Worm (Caenorhabditis elegans) whole organism, L4 larva: ENCODE results near the gene F23H12.5.

Source experiments
- F10B5.3 ChIP-seq: sonication (generic microtip); optimal IDR thresholded peaks from 2 replicates; lab custom pipeline; 2016; ENCODE audit warnings: mild to moderate bottlenecking, missing genetic modification characterization, missing compliant biosample characterization
- F26F4.8 ChIP-seq: fragments of 200-800 bp; sonication (Bioruptor generic); conservative IDR thresholded peaks from 2 replicates; pipeline ENCODE4 v1.3.6; 2022; ENCODE audit warnings: missing genetic modification characterization, missing compliant biosample characterization
- F37D6.2 ChIP-seq: sonication (generic microtip); optimal IDR thresholded peaks from 2 replicates; lab custom pipeline; 2016; ENCODE audit warnings: mild to moderate bottlenecking, missing genetic modification characterization, missing compliant biosample characterization
- F44E2.7 ChIP-seq: fragments of 200-800 bp; sonication (Bioruptor generic); IDR thresholded peaks from 2 replicates; pipeline ENCODE4 v2.1.2; 2022; ENCODE audit warnings: missing genetic modification characterization, missing compliant biosample characterization
- F49E8.2 ChIP-seq: sonication (generic microtip); optimal IDR thresholded peaks from 2 replicates; lab custom pipeline; 2016; ENCODE audit warnings: missing compliant biosample characterization, mild to moderate bottlenecking, missing genetic modification characterization, borderline replicate concordance
- R02D3.7 ChIP-seq: fragments of 150-350 bp; sonication (generic microtip); optimal IDR thresholded peaks from 3 replicates; lab custom pipeline; 2014; ENCODE audit warnings: missing biosample characterization, missing genetic modification characterization
- T26A8.4 ChIP-seq: fragments of 200-800 bp; sonication (Bioruptor generic); IDR thresholded peaks from 2 replicates; pipeline ENCODE4 v1.3.6; 2022; ENCODE audit warnings: missing genetic modification characterization, missing compliant biosample characterization
- Y105C5A.15 ChIP-seq: fragments of 200-800 bp; sonication (Bioruptor generic); IDR thresholded peaks from 2 replicates; pipeline ENCODE4 v1.3.6; 2022; ENCODE audit warnings: missing genetic modification characterization, missing compliant biosample characterization
- Y75B8A.6 ChIP-seq: fragments of 200-800 bp; sonication (Bioruptor generic); IDR thresholded peaks from 2 replicates; pipeline ENCODE4 v1.3.6; 2022; ENCODE audit warnings: missing genetic modification reagents, missing genetic modification characterization, missing compliant biosample characterization
- ZK546.5 ChIP-seq, 2 experiments: sonication (generic microtip); optimal IDR thresholded peaks; 2 replicates each; lab custom pipeline; 2017; ENCODE audit warnings: missing biosample characterization in 2 of 2, missing genetic modification characterization in 2 of 2
- ama-1 ChIP-seq: fragments of 150-350 bp; optimal IDR thresholded peaks from 2 replicates; lab custom pipeline; 2014; ENCODE audit warnings: inconsistent platforms, mixed read lengths
- arid-1 ChIP-seq: fragments of 200-800 bp; sonication (Bioruptor generic); conservative IDR thresholded peaks from 2 replicates; pipeline ENCODE4 v1.3.6; 2022; ENCODE audit warnings: missing genetic modification reagents, missing genetic modification characterization, missing compliant biosample characterization
- ceh-20 ChIP-seq: fragments of 200-800 bp; sonication (Bioruptor generic); IDR thresholded peaks from 2 replicates; pipeline ENCODE4 v1.3.6; 2022; ENCODE audit warnings: missing genetic modification reagents, missing genetic modification characterization, missing compliant biosample characterization
- ceh-44 ChIP-seq: fragments of 200-800 bp; sonication (Bioruptor generic); IDR thresholded peaks from 2 replicates; pipeline ENCODE4 v1.3.6; 2022; ENCODE audit warnings: missing genetic modification reagents, missing genetic modification characterization, missing compliant biosample characterization
- ceh-62 ChIP-seq: sonication (generic microtip); optimal IDR thresholded peaks from 2 replicates; lab custom pipeline; 2017; ENCODE audit warnings: missing biosample characterization, missing genetic modification characterization
- ctbp-1 ChIP-seq: fragments of 200-800 bp; sonication (Bioruptor generic); IDR thresholded peaks from 2 replicates; pipeline ENCODE4 v1.3.6; 2022; ENCODE audit warnings: missing genetic modification reagents, missing genetic modification characterization, missing compliant biosample characterization
- daf-12 ChIP-seq: fragments of 150-350 bp; optimal IDR thresholded peaks from 2 replicates; lab custom pipeline; 2014; ENCODE audit warnings: missing biosample characterization, missing genetic modification reagents, missing genetic modification characterization
- daf-16 ChIP-seq, 3 experiments: sonication (generic microtip); optimal IDR thresholded peaks; 2 replicates each; lab custom pipeline; 2016 to 2017; ENCODE audit warnings: missing genetic modification characterization in 3 of 3, missing genetic modification reagents in 3 of 3, mild to moderate bottlenecking in 2 of 3, missing compliant biosample characterization in 2 of 3, missing biosample characterization in 1 of 3, moderate library complexity in 1 of 3
- dmd-6 ChIP-seq: fragments of 200-800 bp; sonication (Bioruptor generic); IDR thresholded peaks from 2 replicates; pipeline ENCODE4 v1.3.6; 2022; ENCODE audit warnings: missing genetic modification reagents, missing genetic modification characterization, missing compliant biosample characterization
- dmd-9 ChIP-seq: fragments of 200-800 bp; sonication (Bioruptor generic); IDR thresholded peaks from 2 replicates; pipeline ENCODE4 v1.3.6; 2022; ENCODE audit warnings: missing genetic modification reagents, missing genetic modification characterization, missing compliant biosample characterization
- duxl-1 ChIP-seq: sonication (generic microtip); optimal IDR thresholded peaks from 2 replicates; lab custom pipeline; 2016; ENCODE audit warnings: mild to moderate bottlenecking, missing genetic modification characterization, moderate library complexity, missing compliant biosample characterization; ENCODE audit not compliant: poor library complexity
- dve-1 ChIP-seq: sonication (generic microtip); optimal IDR thresholded peaks from 2 replicates; lab custom pipeline; 2017; ENCODE audit warnings: antibody characterized with exemption, mild to moderate bottlenecking, missing genetic modification characterization, missing compliant biosample characterization; ENCODE audit not compliant: insufficient read depth
- egl-27 ChIP-seq: sonication (generic microtip); optimal IDR thresholded peaks from 3 replicates; lab custom pipeline; 2017; ENCODE audit warnings: missing biosample characterization, missing genetic modification reagents, missing genetic modification characterization
- egl-43 ChIP-seq: fragments of 200-800 bp; sonication (Bioruptor generic); IDR thresholded peaks from 2 replicates; pipeline ENCODE4 v1.3.6; 2022; ENCODE audit warnings: missing genetic modification reagents, missing genetic modification characterization, missing compliant biosample characterization
- fkh-10 ChIP-seq: fragments of 150-350 bp; optimal IDR thresholded peaks from 2 replicates; lab custom pipeline; 2014; ENCODE audit warnings: missing biosample characterization, missing genetic modification reagents, missing genetic modification characterization
- hlh-11 ChIP-seq: fragments of 200-800 bp; sonication (Bioruptor generic); optimal IDR thresholded peaks from 2 replicates; lab custom pipeline; 2018; ENCODE audit warnings: mild to moderate bottlenecking, missing genetic modification characterization, missing compliant biosample characterization
- lim-7 ChIP-seq: fragments of 200-800 bp; sonication (Bioruptor generic); IDR thresholded peaks from 2 replicates; pipeline ENCODE4 v1.3.6; 2022; ENCODE audit warnings: missing genetic modification characterization, missing compliant biosample characterization
- lin-1 ChIP-seq: fragments of 200-800 bp; sonication (Bioruptor generic); IDR thresholded peaks from 2 replicates; pipeline ENCODE4 v1.3.6; 2022; ENCODE audit warnings: missing genetic modification reagents, missing genetic modification characterization, missing compliant biosample characterization
- lin-29 ChIP-seq: fragments of 200-800 bp; sonication (Bioruptor generic); IDR thresholded peaks from 2 replicates; pipeline ENCODE4 v1.3.6; 2022; ENCODE audit warnings: missing genetic modification reagents, missing genetic modification characterization, missing compliant biosample characterization
- lin-38 ChIP-seq: fragments of 200-800 bp; sonication (Bioruptor generic); IDR thresholded peaks from 2 replicates; pipeline ENCODE4 v1.3.6; 2022; ENCODE audit warnings: missing genetic modification reagents, missing genetic modification characterization, missing compliant biosample characterization
- lsy-2 ChIP-seq, 2 experiments: fragments of 150-350 bp in 1 of 2; sonication (generic microtip) in 1 of 2; optimal IDR thresholded peaks; 2 replicates each; lab custom pipeline; 2014 to 2017; ENCODE audit warnings: missing biosample characterization in 2 of 2, missing genetic modification characterization in 2 of 2
- mxl-2 ChIP-seq: fragments of 200-800 bp; sonication (Bioruptor generic); conservative IDR thresholded peaks from 2 replicates; pipeline ENCODE4 v1.3.6; 2022; ENCODE audit warnings: missing genetic modification reagents, missing genetic modification characterization, missing compliant biosample characterization
- mxl-3 ChIP-seq: fragments of 200-800 bp; sonication (Bioruptor generic); optimal IDR thresholded peaks from 2 replicates; lab custom pipeline; 2018; ENCODE audit warnings: mild to moderate bottlenecking, missing genetic modification characterization, missing compliant biosample characterization
- nhr-28 ChIP-seq: fragments of 150-350 bp; optimal IDR thresholded peaks from 2 replicates; lab custom pipeline; 2014; ENCODE audit warnings: missing biosample characterization, missing genetic modification characterization
- nhr-41 ChIP-seq: fragments of 200-800 bp; sonication (Bioruptor generic); IDR thresholded peaks from 2 replicates; pipeline ENCODE4 v1.3.6; 2022; ENCODE audit warnings: missing genetic modification reagents, missing genetic modification characterization, missing compliant biosample characterization
- nhr-42 ChIP-seq: fragments of 200-800 bp; sonication (Bioruptor generic); IDR thresholded peaks from 2 replicates; pipeline ENCODE4 v1.3.6; 2022; ENCODE audit warnings: missing genetic modification characterization, missing compliant biosample characterization
- nhr-48 ChIP-seq: sonication (generic microtip); optimal IDR thresholded peaks from 2 replicates; lab custom pipeline; 2016; ENCODE audit warnings: mild to moderate bottlenecking, missing genetic modification characterization, missing compliant biosample characterization
- nhr-6 ChIP-seq: fragments of 150-350 bp; optimal IDR thresholded peaks from 2 replicates; lab custom pipeline; 2014; ENCODE audit warnings: missing biosample characterization, missing genetic modification characterization
- nhr-76 ChIP-seq: fragments of 150-350 bp; optimal IDR thresholded peaks from 2 replicates; lab custom pipeline; 2014; ENCODE audit warnings: missing biosample characterization, missing genetic modification characterization
- pha-4 ChIP-seq, 2 experiments: fragments of 150-350 bp in 1 of 2; fragments of 200-800 bp in 1 of 2; sonication (Bioruptor generic) in 1 of 2; IDR thresholded peaks in 1 of 2; optimal IDR thresholded peaks in 1 of 2; 2 replicates each; pipeline versions ENCODE4 v1.3.6 to Lab custom; 2014 to 2022; ENCODE audit warnings: missing genetic modification characterization in 2 of 2, missing genetic modification reagents in 2 of 2, missing biosample characterization in 1 of 2, missing compliant biosample characterization in 1 of 2
- php-3 ChIP-seq: fragments of 200-800 bp; sonication (Bioruptor generic); IDR thresholded peaks from 2 replicates; pipeline ENCODE4 v1.3.6; 2022; ENCODE audit warnings: missing genetic modification reagents, missing genetic modification characterization, missing compliant biosample characterization
- pqm-1 ChIP-seq: sonication (generic microtip); optimal IDR thresholded peaks from 2 replicates; lab custom pipeline; 2017; ENCODE audit warnings: missing biosample characterization, missing genetic modification characterization
- rbr-2 ChIP-seq: sonication (generic microtip); optimal IDR thresholded peaks from 2 replicates; lab custom pipeline; 2016; ENCODE audit warnings: missing genotype, missing genetic modification characterization, missing compliant biosample characterization
- saeg-2 ChIP-seq: fragments of 200-800 bp; sonication (Bioruptor generic); IDR thresholded peaks from 2 replicates; pipeline ENCODE4 v1.3.6; 2022; ENCODE audit warnings: missing genetic modification reagents, missing genetic modification characterization, missing compliant biosample characterization
- spr-1 ChIP-seq: sonication (generic microtip); optimal IDR thresholded peaks from 2 replicates; lab custom pipeline; 2016; ENCODE audit warnings: mild to moderate bottlenecking, missing genetic modification characterization, missing compliant biosample characterization
- vab-7 ChIP-seq: fragments of 200-800 bp; sonication (Bioruptor generic); IDR thresholded peaks from 2 replicates; pipeline ENCODE4 v1.3.6; 2022; ENCODE audit warnings: missing genetic modification reagents, missing genetic modification characterization, missing compliant biosample characterization
- zag-1 ChIP-seq: fragments of 150-350 bp; optimal IDR thresholded peaks from 2 replicates; lab custom pipeline; 2014; ENCODE audit warnings: missing biosample characterization, missing genetic modification characterization
- zfp-2 ChIP-seq: sonication (generic microtip); optimal IDR thresholded peaks from 2 replicates; lab custom pipeline; 2016; ENCODE audit warnings: mild to moderate bottlenecking, missing genetic modification characterization, missing compliant biosample characterization
- zip-11 ChIP-seq: fragments of 200-800 bp; sonication (Bioruptor generic); IDR thresholded peaks from 2 replicates; pipeline ENCODE4 v1.3.6; 2022; ENCODE audit warnings: missing genetic modification characterization, missing compliant biosample characterization
- ztf-7 ChIP-seq: fragments of 150-350 bp; optimal IDR thresholded peaks from 2 replicates; lab custom pipeline; 2014; ENCODE audit warnings: missing biosample characterization, missing genetic modification characterization

F23H12.5 gene

ce11 chrV:12354193-12354830 lies 4.1 kb upstream of the F23H12.5 start:
- TF ChIP-seq hlh-11 (tag; lab: Kevin White, UChicago) (peak; percentile 76), F49E8.2 (tag; lab: Kevin White, UChicago) (no peak), ceh-62 (tag; lab: Kevin White, UChicago) (no peak), Y75B8A.6 (GFP tag; lab: Robert Waterston, UW) (no peak), F10B5.3 (no peak), nhr-76 (tag; lab: Kevin White, UChicago) (no peak), egl-43 (GFP tag; lab: Robert Waterston, UW) (no peak), mxl-2 (GFP tag; lab: Robert Waterston, UW) (no peak), daf-16 (GFP tag; optimal IDR thresholded peaks at IDR 0.05; lab: Kevin White, UChicago) (no peak), daf-16 (tag; optimal IDR thresholded peaks at IDR 0.05; lab: Kevin White, UChicago) (no peak), nhr-6 (tag; lab: Kevin White, UChicago) (no peak), Y105C5A.15 (GFP tag; lab: Robert Waterston, UW) (no peak), lsy-2 (tag; optimal IDR thresholded peaks at IDR 0.05; lab: Kevin White, UChicago) (no peak), pha-4 (GFP tag; IDR thresholded peaks at IDR 0.05; lab: Robert Waterston, UW) (no peak), pha-4 (tag; optimal IDR thresholded peaks at IDR 0.05; lab: Kevin White, UChicago) (no peak), nhr-41 (GFP tag; lab: Robert Waterston, UW) (no peak), lin-38 (no peak), ama-1 (lab: Kevin White, UChicago) (peak; percentile 41), R02D3.7 (no peak), saeg-2 (GFP tag; lab: Robert Waterston, UW) (no peak), zfp-2 (tag; lab: Kevin White, UChicago) (no peak), ceh-44 (GFP tag; lab: Robert Waterston, UW) (no peak), rbr-2 (tag; lab: Kevin White, UChicago) (no peak), F26F4.8 (GFP tag; lab: Robert Waterston, UW) (no peak), php-3 (GFP tag; lab: Robert Waterston, UW) (0 out of 2 replicates have a peak, but pooled peaks have one; percentile 51), ztf-7 (tag; lab: Kevin White, UChicago) (no peak), F44E2.7 (GFP tag; lab: Robert Waterston, UW) (no peak), lin-29 (GFP tag; lab: Robert Waterston, UW) (0 out of 2 replicates have a peak, but pooled peaks have one; percentile 8), lim-7 (GFP tag; lab: Robert Waterston, UW) (no peak), arid-1 (no peak), zag-1 (tag; lab: Kevin White, UChicago) (no peak), dmd-6 (no peak), vab-7 (GFP tag; lab: Robert Waterston, UW) (no peak), duxl-1 (peak; percentile 9), nhr-28 (peak; percentile 43), ctbp-1 (GFP tag; lab: Robert Waterston, UW) (no peak), nhr-48 (tag; lab: Kevin White, UChicago) (peak; percentile 54), pqm-1 (tag; lab: Kevin White, UChicago) (no peak), ceh-20 (GFP tag; lab: Robert Waterston, UW) (no peak), mxl-3 (peak; percentile 10), T26A8.4 (GFP tag; lab: Robert Waterston, UW) (peak; percentile 49; the same call in 1 of the 2 replicates), spr-1 (tag; lab: Kevin White, UChicago) (peak; percentile 39)

ce11 chrV:12357632-12358031 lies 815 bp upstream of the F23H12.5 start:
- TF ChIP-seq ZK546.5 (tag; optimal IDR thresholded peaks at IDR 0.05; lab: Kevin White, UChicago) (no peak), php-3 (GFP tag; lab: Robert Waterston, UW) (no peak), zip-11 (no peak), nhr-42 (GFP tag; lab: Robert Waterston, UW) (no peak), nhr-48 (tag; lab: Kevin White, UChicago) (no peak), fkh-10 (GFP tag; lab: Kevin White, UChicago) (no peak), daf-12 (tag; lab: Kevin White, UChicago) (no peak), F10B5.3 (no peak), duxl-1 (no peak), nhr-28 (no peak), dmd-9 (GFP tag; lab: Robert Waterston, UW) (no peak), egl-27 (no peak), lin-1 (no peak), dve-1 (tag; lab: Kevin White, UChicago) (no peak), lin-29 (GFP tag; lab: Robert Waterston, UW) (no peak), F37D6.2 (tag; lab: Kevin White, UChicago) (no peak)
